Worm (Caenorhabditis elegans) whole organism, L3 larva: ENCODE data around the gene spp-3.

ENCODE experiments used
- ZK546.5 ChIP-seq: sonication (generic microtip); optimal IDR thresholded peaks from 2 replicates; lab custom pipeline; 2017; ENCODE audit warnings: missing biosample characterization, missing genetic modification characterization
- ama-1 ChIP-seq: fragments of 150-350 bp; optimal IDR thresholded peaks from 2 replicates; lab custom pipeline; 2018
- ceh-28 ChIP-seq: fragments of 150-350 bp; optimal IDR thresholded peaks from 2 replicates; lab custom pipeline; 2014; ENCODE audit warnings: missing biosample characterization, missing genetic modification reagents, missing genetic modification characterization
- ceh-9 ChIP-seq: sonication (generic microtip); optimal IDR thresholded peaks from 2 replicates; lab custom pipeline; 2018; ENCODE audit warnings: missing biosample characterization, missing genetic modification characterization
- daf-12 ChIP-seq: fragments of 150-350 bp; optimal IDR thresholded peaks from 2 replicates; lab custom pipeline; 2014; ENCODE audit warnings: missing biosample characterization, missing genetic modification reagents, missing genetic modification characterization
- egl-27 ChIP-seq: sonication (generic microtip); optimal IDR thresholded peaks from 4 replicates; lab custom pipeline; 2017; ENCODE audit warnings: missing biosample characterization, missing genetic modification reagents, missing genetic modification characterization
- egl-5 ChIP-seq: fragments of 150-350 bp; optimal IDR thresholded peaks from 2 replicates; lab custom pipeline; 2017; ENCODE audit warnings: missing biosample characterization, missing genetic modification reagents, missing genetic modification characterization, inconsistent platforms
- elt-1 ChIP-seq: fragments of 150-350 bp; optimal IDR thresholded peaks from 2 replicates; lab custom pipeline; 2014; ENCODE audit warnings: missing biosample characterization, missing genetic modification characterization
- elt-2 ChIP-seq: sonication (generic microtip); optimal IDR thresholded peaks from 2 replicates; lab custom pipeline; 2016; ENCODE audit warnings: missing genetic modification reagents, mild to moderate bottlenecking, missing genetic modification characterization, missing compliant biosample characterization
- elt-3 ChIP-seq, 3 experiments: fragments of 150-350 bp in 1 of 3; sonication (generic microtip) in 2 of 3; optimal IDR thresholded peaks; 2 replicates in 2 of 3; 4 replicates in 1 of 3; lab custom pipeline; 2014 to 2017; ENCODE audit warnings: missing biosample characterization in 3 of 3, missing genetic modification characterization in 3 of 3
- eor-1 ChIP-seq, 2 experiments: fragments of 150-350 bp; optimal IDR thresholded peaks; 2 replicates each; lab custom pipeline; 2014 to 2018; ENCODE audit warnings: missing biosample characterization in 2 of 2, missing genetic modification characterization in 2 of 2
- fkh-10 ChIP-seq: sonication (generic microtip); optimal IDR thresholded peaks from 2 replicates; lab custom pipeline; 2017; ENCODE audit warnings: missing biosample characterization, missing genetic modification reagents, missing genetic modification characterization
- hmg-11 ChIP-seq: sonication (generic microtip); optimal IDR thresholded peaks from 2 replicates; lab custom pipeline; 2016; ENCODE audit warnings: missing genetic modification characterization, missing compliant biosample characterization
- lin-39 ChIP-seq: fragments of 150-350 bp; optimal IDR thresholded peaks from 2 replicates; lab custom pipeline; 2018; ENCODE audit warnings: missing biosample characterization, missing genetic modification reagents, missing genetic modification characterization
- lsy-12 ChIP-seq: sonication (generic microtip); optimal IDR thresholded peaks from 2 replicates; lab custom pipeline; 2016; ENCODE audit warnings: mild to moderate bottlenecking, missing genetic modification characterization, missing compliant biosample characterization
- mdl-1 ChIP-seq: fragments of 150-350 bp; optimal IDR thresholded peaks from 2 replicates; lab custom pipeline; 2014; ENCODE audit warnings: missing biosample characterization, missing genetic modification characterization
- nhr-12 ChIP-seq: fragments of 150-350 bp; optimal IDR thresholded peaks from 2 replicates; lab custom pipeline; 2014; ENCODE audit warnings: missing biosample characterization, missing genetic modification characterization
- nhr-23 ChIP-seq: fragments of 150-350 bp; optimal IDR thresholded peaks from 2 replicates; lab custom pipeline; 2014; ENCODE audit warnings: missing biosample characterization, missing genetic modification reagents, missing genetic modification characterization
- nhr-25 ChIP-seq: sonication (generic microtip); optimal IDR thresholded peaks from 2 replicates; lab custom pipeline; 2017; ENCODE audit warnings: missing biosample characterization, missing genetic modification characterization
- nhr-28 ChIP-seq: fragments of 150-350 bp; optimal IDR thresholded peaks from 2 replicates; lab custom pipeline; 2014; ENCODE audit warnings: missing biosample characterization, missing genetic modification characterization
- nhr-76 ChIP-seq: fragments of 150-350 bp; sonication (generic microtip); optimal IDR thresholded peaks from 5 replicates; lab custom pipeline; 2014; ENCODE audit warnings: missing biosample characterization, missing genetic modification characterization
- nhr-77 ChIP-seq: fragments of 150-350 bp; optimal IDR thresholded peaks from 2 replicates; lab custom pipeline; 2014; ENCODE audit warnings: missing biosample characterization, missing genetic modification characterization
- pqm-1 ChIP-seq: fragments of 150-350 bp; optimal IDR thresholded peaks from 2 replicates; lab custom pipeline; 2017; ENCODE audit warnings: missing biosample characterization, missing genetic modification characterization, inconsistent platforms
- sea-2 ChIP-seq: fragments of 150-350 bp; sonication (generic microtip); optimal IDR thresholded peaks from 4 replicates; lab custom pipeline; 2014; ENCODE audit warnings: missing biosample characterization, missing genetic modification reagents, missing genetic modification characterization
- skn-1 ChIP-seq: fragments of 150-350 bp; optimal IDR thresholded peaks from 2 replicates; lab custom pipeline; 2014; ENCODE audit warnings: missing biosample characterization, missing genetic modification characterization
- snpc-4 ChIP-seq: fragments of 150-350 bp; optimal IDR thresholded peaks from 2 replicates; lab custom pipeline; 2014; ENCODE audit warnings: missing biosample characterization, missing genetic modification characterization
- unc-39 ChIP-seq: sonication (generic microtip); optimal IDR thresholded peaks from 4 replicates; lab custom pipeline; 2017; ENCODE audit warnings: missing biosample characterization, missing genetic modification characterization
- unc-62 ChIP-seq: fragments of 150-350 bp; sonication (generic microtip); optimal IDR thresholded peaks from 4 replicates; lab custom pipeline; 2014; ENCODE audit warnings: missing biosample characterization, missing genetic modification reagents, missing genetic modification characterization
- zag-1 ChIP-seq: fragments of 150-350 bp; optimal IDR thresholded peaks from 2 replicates; lab custom pipeline; 2014; ENCODE audit warnings: missing biosample characterization, missing genetic modification characterization
- ztf-11 ChIP-seq: fragments of 150-350 bp; optimal IDR thresholded peaks from 2 replicates; lab custom pipeline; 2014; ENCODE audit warnings: missing biosample characterization, missing genetic modification characterization
- ztf-4 ChIP-seq: fragments of 150-350 bp; optimal IDR thresholded peaks from 2 replicates; lab custom pipeline; 2014; ENCODE audit warnings: missing biosample characterization, missing genetic modification characterization

spp-3 gene

DNA sequence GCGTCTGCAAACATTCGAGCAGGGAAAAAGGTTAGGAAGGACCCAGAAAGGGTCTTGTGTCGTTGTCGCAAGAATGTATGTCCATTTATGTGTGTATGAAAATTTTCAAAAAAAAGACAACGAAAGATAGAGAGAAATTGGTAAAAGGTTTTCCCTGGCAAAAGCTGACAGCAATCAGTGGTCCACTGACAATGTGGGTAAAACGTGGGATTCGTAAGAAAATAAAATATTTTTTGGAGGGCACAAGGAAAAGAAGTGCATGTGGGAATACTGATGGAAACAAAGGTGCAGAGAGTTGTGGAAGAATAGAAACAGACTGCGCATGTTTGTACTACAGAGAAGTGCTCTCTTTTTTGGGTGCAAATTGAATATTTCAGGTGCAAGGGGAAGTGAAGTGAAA is 32.0 kb downstream of the spp-3 start:
- TF ChIP-seq pqm-1 (tag; lab: Kevin White, UChicago): no peak
- no peak for TF ChIP-seq ztf-4
- TF ChIP-seq nhr-28: no peak
- no peak for TF ChIP-seq lin-39 (tag; lab: Kevin White, UChicago)
- TF ChIP-seq unc-39: no peak
- no peak for TF ChIP-seq fkh-10 (GFP tag; lab: Kevin White, UChicago)
- TF ChIP-seq ZK546.5 (tag; lab: Kevin White, UChicago): no peak
- no peak for TF ChIP-seq snpc-4 (tag; lab: Kevin White, UChicago)
- TF ChIP-seq sea-2 (GFP tag; lab: Kevin White, UChicago): no peak
- no peak for TF ChIP-seq nhr-77
- TF ChIP-seq mdl-1 (tag; lab: Kevin White, UChicago): no peak
- TF ChIP-seq egl-5: no peak
- no peak for TF ChIP-seq ama-1 (lab: Kevin White, UChicago)
- TF ChIP-seq unc-62: no peak
- no peak for TF ChIP-seq nhr-12 (tag; lab: Kevin White, UChicago)
- no peak for TF ChIP-seq hmg-11 (tag; lab: Kevin White, UChicago)
- no peak for TF ChIP-seq nhr-25 (tag; lab: Kevin White, UChicago)
- TF ChIP-seq elt-1 (tag; lab: Kevin White, UChicago): no peak
- no peak for TF ChIP-seq zag-1 (tag; lab: Kevin White, UChicago)
- TF ChIP-seq egl-27 (tag; lab: Kevin White, UChicago): no peak

DNA sequence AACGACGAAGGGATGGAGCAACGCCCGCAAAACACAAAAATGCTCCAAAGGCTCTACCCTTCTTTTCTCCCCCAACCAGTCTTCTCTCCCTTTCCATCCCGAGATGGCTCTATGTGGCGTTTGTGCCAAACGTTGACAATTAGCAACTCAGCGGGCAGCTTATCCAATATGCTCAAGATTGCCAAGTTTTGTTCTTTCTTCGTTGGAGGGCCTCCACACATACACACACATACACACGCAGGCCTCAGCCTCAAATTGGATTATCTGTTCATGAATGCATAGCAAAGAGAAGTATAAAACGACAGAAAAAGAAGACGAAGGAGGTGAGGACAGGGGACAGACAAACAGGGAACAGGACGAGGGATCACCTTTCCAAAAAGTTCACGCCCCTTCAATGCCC is 33.8 kb downstream of the spp-3 start:
- TF ChIP-seq nhr-23 (no peak), ama-1 (lab: Kevin White, UChicago) (no peak), daf-12 (tag; lab: Kevin White, UChicago) (no peak), nhr-12 (tag; lab: Kevin White, UChicago) (no peak), ceh-28 (tag; lab: Kevin White, UChicago) (no peak), ztf-4 (no peak), unc-62 (no peak), elt-2 (tag; lab: Kevin White, UChicago) (no peak), ZK546.5 (tag; lab: Kevin White, UChicago) (no peak), elt-1 (tag; lab: Kevin White, UChicago) (no peak)
- TF ChIP-seq, all 47 proteins: peak for 0

DNA sequence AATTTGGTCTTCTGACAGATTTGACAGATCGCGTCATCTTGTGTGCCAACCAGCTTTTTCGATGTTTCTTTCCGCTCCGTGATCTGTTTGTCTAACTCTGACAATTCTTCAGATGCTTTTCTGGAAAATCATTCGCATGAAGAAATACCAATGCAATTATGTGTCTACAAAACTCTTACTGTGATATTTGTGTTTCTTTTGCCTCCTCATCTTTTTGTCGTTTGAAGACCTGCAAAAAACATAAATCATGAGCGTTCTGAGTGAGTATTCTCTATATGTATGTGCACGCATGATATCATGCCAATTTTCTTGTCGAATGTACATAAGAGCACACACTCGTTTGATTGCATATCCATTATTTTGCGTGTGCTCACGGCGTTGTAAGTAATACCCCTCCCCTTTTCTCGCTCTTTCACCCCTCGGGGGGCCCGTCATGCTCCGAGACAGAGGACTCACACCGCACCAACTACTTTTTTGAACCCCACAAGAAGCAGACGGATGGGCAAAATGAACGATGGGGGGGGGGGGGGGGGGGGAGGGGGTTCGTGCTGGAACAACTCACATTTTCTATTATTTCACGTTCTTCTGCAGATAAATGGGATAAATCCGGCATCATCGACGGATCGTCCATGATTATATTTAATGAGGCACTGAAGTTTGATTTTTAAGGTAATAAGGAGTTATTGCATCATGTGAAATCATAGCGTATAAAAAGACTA is 35.3 kb downstream of the spp-3 start, which contains the start of gene unc-10:
Gene unc-10 (minus strand): TSS at position 652 of the 719 bp plus-strand sequence.
- no peak for TF ChIP-seq elt-2 (tag; lab: Kevin White, UChicago)
- no peak for TF ChIP-seq unc-62
- TF ChIP-seq ceh-9 (tag; lab: Kevin White, UChicago): no peak
- TF ChIP-seq fkh-10 (GFP tag; lab: Kevin White, UChicago): no peak
- TF ChIP-seq lin-39 (tag; lab: Kevin White, UChicago): no peak
- TF ChIP-seq sea-2 (GFP tag; lab: Kevin White, UChicago): no peak
- no peak for TF ChIP-seq nhr-77

ce11 chrX:7278095-7278494 is 37.1 kb downstream of the spp-3 start:
- TF ChIP-seq nhr-76 (tag; lab: Kevin White, UChicago): no peak
- no peak for TF ChIP-seq unc-62
- no peak for TF ChIP-seq unc-39
- no peak for TF ChIP-seq skn-1 (tag; lab: Kevin White, UChicago)
- no peak for TF ChIP-seq nhr-28
- no peak for TF ChIP-seq lsy-12 (tag; lab: Kevin White, UChicago)
- TF ChIP-seq egl-27 (tag; lab: Kevin White, UChicago): no peak
- TF ChIP-seq elt-3 (tag; optimal IDR thresholded peaks at IDR 0.05; lab: Kevin White, UChicago): no peak

DNA sequence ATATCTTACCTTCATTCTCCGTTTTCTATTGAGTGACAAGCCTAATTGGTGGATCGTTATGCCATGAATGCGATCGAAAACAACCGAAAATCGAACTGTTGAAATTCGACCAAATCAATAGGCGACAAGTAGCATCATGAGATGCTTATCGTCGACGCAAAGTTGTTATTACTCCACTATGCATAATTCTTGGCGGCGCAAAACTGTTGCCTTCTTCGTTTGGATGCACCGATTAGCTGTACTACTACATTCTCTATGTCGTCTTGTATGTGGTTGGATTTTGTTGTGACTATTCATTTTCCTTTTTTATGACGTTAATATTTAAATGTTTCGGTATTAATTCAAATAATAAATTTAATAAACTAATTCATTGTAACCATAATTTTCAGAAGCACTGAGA is 43.2 kb downstream of the spp-3 start, which contains the start of gene F46H5.11:
Gene F46H5.11 (minus strand): TSS at position 101 of the 400 bp plus-strand sequence.
- TF ChIP-seq lin-39 (tag; lab: Kevin White, UChicago) (no peak), ama-1 (lab: Kevin White, UChicago) (no peak), ztf-11 (no peak), nhr-12 (tag; lab: Kevin White, UChicago) (no peak), ZK546.5 (tag; lab: Kevin White, UChicago) (no peak), eor-1 (tag; optimal IDR thresholded peaks at IDR 0.05; lab: Kevin White, UChicago) (no peak)
